Fruit fly (Drosophila melanogaster) whole organism, prepupa: ENCODE measurements around the gene Alg12.

Experiments used
- CG31627 ChIP-seq: fragments of 200-800 bp; sonication (Bioruptor generic); optimal IDR thresholded peaks from 3 replicates; lab custom pipeline; 2016; ENCODE audit warnings: missing biosample characterization, missing genetic modification characterization
- CG4318 ChIP-seq: fragments of 200-800 bp; sonication (Bioruptor generic); optimal IDR thresholded peaks from 3 replicates; lab custom pipeline; 2017; ENCODE audit warnings: missing biosample characterization, mild to moderate bottlenecking, missing genetic modification characterization
- CG6792 ChIP-seq: fragments of 200-800 bp; sonication (Bioruptor generic); optimal IDR thresholded peaks from 3 replicates; lab custom pipeline; 2016; ENCODE audit warnings: missing biosample characterization, missing genetic modification characterization
- CG6854 ChIP-seq: fragments of 200-800 bp; sonication (Bioruptor generic); optimal IDR thresholded peaks from 2 replicates; lab custom pipeline; 2017; ENCODE audit warnings: missing biosample characterization, mild to moderate bottlenecking, missing genetic modification characterization
- Sox102F ChIP-seq: fragments of 200-800 bp; sonication (Bioruptor generic); optimal IDR thresholded peaks from 2 replicates; lab custom pipeline; 2016; ENCODE audit warnings: missing biosample characterization, mild to moderate bottlenecking, missing genetic modification characterization
- pdm3 ChIP-seq: fragments of 200-800 bp; sonication (Bioruptor generic); optimal IDR thresholded peaks from 3 replicates; lab custom pipeline; 2016; ENCODE audit warnings: missing biosample characterization, missing genetic modification characterization
- ss ChIP-seq, 2 experiments: fragments of 200-800 bp; sonication (Bioruptor generic); optimal IDR thresholded peaks; 2 replicates in 1 of 2; 3 replicates in 1 of 2; lab custom pipeline; 2017 to 2018; ENCODE audit warnings: mild to moderate bottlenecking in 2 of 2, missing biosample characterization in 2 of 2, missing genetic modification characterization in 2 of 2, moderate library complexity in 1 of 2
- topi ChIP-seq: fragments of 200-800 bp; sonication (Bioruptor generic); optimal IDR thresholded peaks from 3 replicates; lab custom pipeline; 2016; ENCODE audit warnings: missing biosample characterization, missing genetic modification characterization

- TF ChIP-seq topi = no peak
- no peak for TF ChIP-seq CG4318 (GFP tag; lab: Kevin White, UChicago)
- TF ChIP-seq CG6792 (GFP tag; lab: Kevin White, UChicago) = no peak
- TF ChIP-seq CG31627 (GFP tag; lab: Kevin White, UChicago) = peak; percentile 19
- no peak for TF ChIP-seq Sox102F
- no peak for TF ChIP-seq CG6854 (GFP tag; lab: Kevin White, UChicago)
- TF ChIP-seq pdm3 (GFP tag; lab: Kevin White, UChicago) = no peak
- TF ChIP-seq ss (GFP tag; optimal IDR thresholded peaks at IDR 0.05; lab: Kevin White, UChicago) = no peak
These were observed 36.7 kb downstream of the Alg12 start, which contains the start of gene CG8516 for dm6 chr3R:9793018-9793417.
